Worm (Caenorhabditis elegans) whole organism, young adult: ENCODE results near the gene W10G11.1.

Experiments
- B0019.2 ChIP-seq: fragments of 200-800 bp; sonication (Bioruptor generic); conservative IDR thresholded peaks from 2 replicates; pipeline ENCODE4 v1.3.6; 2022; ENCODE audit warnings: missing genetic modification reagents, missing genetic modification characterization, missing compliant biosample characterization
- B0035.1 ChIP-seq: sonication (generic microtip); optimal IDR thresholded peaks from 2 replicates; lab custom pipeline; 2016; ENCODE audit warnings: missing genetic modification characterization, mild to moderate bottlenecking, missing compliant biosample characterization, missing genotype, missing genetic modification reagents
- F23B12.7 ChIP-seq: sonication (generic microtip); optimal IDR thresholded peaks from 2 replicates; lab custom pipeline; 2017; ENCODE audit warnings: missing genetic modification characterization, mild to moderate bottlenecking, missing compliant biosample characterization, antibody characterized with exemption, moderate library complexity; ENCODE audit not compliant: insufficient read depth
- F37B4.10 ChIP-seq: fragments of 200-800 bp; sonication (Bioruptor generic); IDR thresholded peaks from 2 replicates; pipeline ENCODE4 v1.3.6; 2022; ENCODE audit warnings: missing genetic modification characterization, missing compliant biosample characterization
- F39B2.1 ChIP-seq: fragments of 200-800 bp; sonication (Bioruptor generic); IDR thresholded peaks from 2 replicates; pipeline ENCODE4 v1.3.6; 2022; ENCODE audit warnings: missing genetic modification reagents, missing genetic modification characterization, missing compliant biosample characterization
- F52B5.7 ChIP-seq: sonication (generic microtip); optimal IDR thresholded peaks from 2 replicates; lab custom pipeline; 2016; ENCODE audit warnings: mild to moderate bottlenecking, missing genetic modification characterization, missing compliant biosample characterization
- F57C9.4 ChIP-seq: sonication (generic microtip); optimal IDR thresholded peaks from 2 replicates; lab custom pipeline; 2017; ENCODE audit warnings: mild to moderate bottlenecking, missing genetic modification characterization, missing compliant biosample characterization
- Y79H2A.3 ChIP-seq: fragments of 200-800 bp; sonication (Bioruptor generic); conservative IDR thresholded peaks from 2 replicates; pipeline ENCODE4 v1.3.6; 2022; ENCODE audit warnings: missing genetic modification reagents, missing genetic modification characterization, missing compliant biosample characterization
- ZK185.1 ChIP-seq: sonication (generic microtip); optimal IDR thresholded peaks from 2 replicates; lab custom pipeline; 2016; ENCODE audit warnings: mild to moderate bottlenecking, missing genetic modification characterization, missing compliant biosample characterization; ENCODE audit not compliant: poor library complexity, severe bottlenecking
- akir-1 ChIP-seq: fragments of 200-800 bp; sonication (Bioruptor generic); optimal IDR thresholded peaks from 2 replicates; lab custom pipeline; 2018; ENCODE audit warnings: mild to moderate bottlenecking, missing genetic modification characterization, moderate library complexity, missing compliant biosample characterization
- aptf-3 ChIP-seq: fragments of 200-800 bp; sonication (Bioruptor generic); IDR thresholded peaks from 2 replicates; pipeline ENCODE4 v1.3.6; 2022; ENCODE audit warnings: missing genetic modification characterization, missing compliant biosample characterization
- attf-3 ChIP-seq: fragments of 200-800 bp; sonication (Bioruptor generic); conservative IDR thresholded peaks from 2 replicates; pipeline ENCODE4 v1.3.6; 2022; ENCODE audit warnings: missing genetic modification reagents, missing genetic modification characterization, missing compliant biosample characterization
- attf-5 ChIP-seq: fragments of 200-800 bp; sonication (Bioruptor generic); optimal IDR thresholded peaks from 2 replicates; lab custom pipeline; 2018; ENCODE audit warnings: mild to moderate bottlenecking, missing genetic modification characterization, missing compliant biosample characterization
- ccch-3 ChIP-seq: fragments of 200-800 bp; sonication (Bioruptor generic); optimal IDR thresholded peaks from 2 replicates; lab custom pipeline; 2018; ENCODE audit warnings: mild to moderate bottlenecking, missing genetic modification characterization, missing compliant biosample characterization
- cebp-2 ChIP-seq: fragments of 200-800 bp; sonication (Bioruptor generic); IDR thresholded peaks from 2 replicates; pipeline ENCODE4 v1.3.6; 2022; ENCODE audit warnings: missing genetic modification characterization, missing compliant biosample characterization
- ceh-100 ChIP-seq: fragments of 200-800 bp; sonication (Bioruptor generic); IDR thresholded peaks from 2 replicates; pipeline ENCODE4 v1.3.6; 2022; ENCODE audit warnings: missing genetic modification reagents, missing genetic modification characterization, missing compliant biosample characterization
- chd-7 ChIP-seq: sonication (generic microtip); optimal IDR thresholded peaks from 2 replicates; lab custom pipeline; 2016; ENCODE audit warnings: mild to moderate bottlenecking, missing genetic modification characterization, moderate library complexity, missing compliant biosample characterization
- die-1 ChIP-seq: sonication (generic microtip); optimal IDR thresholded peaks from 2 replicates; lab custom pipeline; 2016; ENCODE audit warnings: missing genotype, mild to moderate bottlenecking, missing genetic modification characterization, missing compliant biosample characterization
- egrh-3 ChIP-seq: fragments of 200-800 bp; sonication (Bioruptor generic); IDR thresholded peaks from 2 replicates; pipeline ENCODE4 v1.3.6; 2022; ENCODE audit warnings: missing genetic modification reagents, missing genetic modification characterization, missing compliant biosample characterization
- ets-4 ChIP-seq: fragments of 200-800 bp; sonication (Bioruptor generic); optimal IDR thresholded peaks from 2 replicates; lab custom pipeline; 2018; ENCODE audit warnings: mild to moderate bottlenecking, missing genetic modification characterization, missing compliant biosample characterization
- fkh-3 ChIP-seq: sonication (generic microtip); optimal IDR thresholded peaks from 2 replicates; lab custom pipeline; 2016; ENCODE audit warnings: mild to moderate bottlenecking, missing genetic modification characterization, missing compliant biosample characterization
- gei-17 ChIP-seq: fragments of 200-800 bp; sonication (Bioruptor generic); optimal IDR thresholded peaks from 2 replicates; lab custom pipeline; 2018; ENCODE audit warnings: mild to moderate bottlenecking, missing genetic modification characterization, missing compliant biosample characterization
- lin-35 ChIP-seq, 3 experiments: fragments of 150-350 bp in 2 of 3; sonication (generic microtip) in 1 of 3; optimal IDR thresholded peaks; 2 replicates each; lab custom pipeline; 2014 to 2018; ENCODE audit warnings: missing biosample characterization in 3 of 3, missing genetic modification characterization in 3 of 3, missing genetic modification reagents in 3 of 3
- lsl-1 ChIP-seq: fragments of 200-800 bp; sonication (Bioruptor generic); optimal IDR thresholded peaks from 2 replicates; lab custom pipeline; 2018; ENCODE audit warnings: mild to moderate bottlenecking, missing genetic modification characterization, moderate library complexity, missing compliant biosample characterization
- mcd-1 ChIP-seq: fragments of 200-800 bp; sonication (Bioruptor generic); IDR thresholded peaks from 2 replicates; pipeline ENCODE4 v1.3.6; 2022; ENCODE audit warnings: missing genetic modification reagents, missing genetic modification characterization, missing compliant biosample characterization
- mes-4 ChIP-seq: sonication (generic microtip); optimal IDR thresholded peaks from 2 replicates; lab custom pipeline; 2016; ENCODE audit warnings: missing genotype, missing genetic modification characterization, missing compliant biosample characterization
- nfya-2 ChIP-seq: fragments of 200-800 bp; sonication (Bioruptor generic); IDR thresholded peaks from 2 replicates; pipeline ENCODE4 v1.3.6; 2022; ENCODE audit warnings: missing genetic modification reagents, missing genetic modification characterization, missing compliant biosample characterization
- nhr-27 ChIP-seq: fragments of 200-800 bp; sonication (Bioruptor generic); optimal IDR thresholded peaks from 2 replicates; lab custom pipeline; 2018; ENCODE audit warnings: mild to moderate bottlenecking, missing genetic modification characterization, moderate library complexity, missing compliant biosample characterization
- sdz-38 ChIP-seq: sonication (generic microtip); optimal IDR thresholded peaks from 2 replicates; lab custom pipeline; 2016; ENCODE audit warnings: missing genotype, missing genetic modification characterization, missing compliant biosample characterization
- snpc-3.4 ChIP-seq: sonication (generic microtip); optimal IDR thresholded peaks from 2 replicates; lab custom pipeline; 2017; ENCODE audit warnings: missing genetic modification characterization, mild to moderate bottlenecking, missing compliant biosample characterization, antibody characterized with exemption, moderate library complexity, missing genotype, missing genetic modification reagents
- snpc-4 ChIP-seq, 5 experiments: fragments of 150-350 bp in 1 of 5; sonication (generic microtip) in 4 of 5; optimal IDR thresholded peaks; 2 replicates each; lab custom pipeline; 2014 to 2018; ENCODE audit warnings: missing genetic modification characterization in 5 of 5, missing biosample characterization in 3 of 5, antibody characterized with exemption in 2 of 5, mild to moderate bottlenecking in 2 of 5, missing compliant biosample characterization in 2 of 5, missing genotype in 2 of 5, moderate library complexity in 2 of 5, missing genetic modification reagents in 1 of 5
- somi-1 ChIP-seq: fragments of 200-800 bp; sonication (Bioruptor generic); optimal IDR thresholded peaks from 2 replicates; lab custom pipeline; 2018; ENCODE audit warnings: mild to moderate bottlenecking, missing genetic modification characterization, missing compliant biosample characterization
- zfh-2 ChIP-seq: fragments of 200-800 bp; sonication (Bioruptor generic); conservative IDR thresholded peaks from 2 replicates; pipeline ENCODE4 v1.3.6; 2022; ENCODE audit warnings: missing genetic modification reagents, missing genetic modification characterization, missing compliant biosample characterization
- ztf-22 ChIP-seq: fragments of 200-800 bp; sonication (Bioruptor generic); optimal IDR thresholded peaks from 2 replicates; lab custom pipeline; 2018; ENCODE audit warnings: mild to moderate bottlenecking, missing genetic modification characterization, moderate library complexity, missing compliant biosample characterization
- ztf-25 ChIP-seq: fragments of 200-800 bp; sonication (Bioruptor generic); IDR thresholded peaks from 2 replicates; pipeline ENCODE4 v1.3.6; 2022; ENCODE audit warnings: missing genetic modification reagents, missing genetic modification characterization, missing compliant biosample characterization
- ztf-3 ChIP-seq: fragments of 200-800 bp; sonication (Bioruptor generic); optimal IDR thresholded peaks from 2 replicates; lab custom pipeline; 2018; ENCODE audit warnings: mild to moderate bottlenecking, missing genetic modification characterization, missing compliant biosample characterization

W10G11.1 gene

ce11 chrII:3546381-3546931 lies 14.0 kb downstream of the W10G11.1 start, which contains the start of gene apd-3 (continued):
- TF ChIP-seq snpc-4 (GFP tag; optimal IDR thresholded peaks at IDR 0.05; lab: Kevin White, UChicago): no peak
- no peak for TF ChIP-seq snpc-4 (tag; optimal IDR thresholded peaks at IDR 0.05; lab: Kevin White, UChicago)
- TF ChIP-seq akir-1 (GFP tag; lab: Kevin White, UChicago): no peak
- no peak for TF ChIP-seq attf-3 (GFP tag; lab: Robert Waterston, UW)
- TF ChIP-seq lsl-1 (GFP tag; lab: Kevin White, UChicago): peak; percentile 98
- TF ChIP-seq ccch-3 (GFP tag; lab: Kevin White, UChicago): no peak
- no peak for TF ChIP-seq F52B5.7 (tag; lab: Kevin White, UChicago)
- no peak for TF ChIP-seq ZK185.1 (tag; lab: Kevin White, UChicago)
- no peak for TF ChIP-seq ceh-100
- TF ChIP-seq F57C9.4 (tag; lab: Kevin White, UChicago): no peak
- no peak for TF ChIP-seq somi-1
- TF ChIP-seq F37B4.10 (GFP tag; lab: Robert Waterston, UW): no peak
- no peak for TF ChIP-seq gei-17 (GFP tag; lab: Kevin White, UChicago)
- TF ChIP-seq ztf-22 (GFP tag; lab: Kevin White, UChicago): no peak
- no peak for TF ChIP-seq nhr-27 (tag; lab: Kevin White, UChicago)
- no peak for TF ChIP-seq lin-35 (GFP tag; optimal IDR thresholded peaks at IDR 0.05; lab: Kevin White, UChicago)
- TF ChIP-seq fkh-3: no peak
- no peak for TF ChIP-seq ets-4 (GFP tag; lab: Kevin White, UChicago)
- TF ChIP-seq mes-4: no peak

ce11 chrII:3540151-3540550 lies 20.3 kb downstream of the W10G11.1 start:
- TF ChIP-seq lin-35 (GFP tag; optimal IDR thresholded peaks at IDR 0.05; lab: Kevin White, UChicago) (no peak), zfh-2 (GFP tag; lab: Robert Waterston, UW) (peak; percentile 69), F23B12.7 (no peak), B0035.1 (tag; lab: Kevin White, UChicago) (no peak), F39B2.1 (GFP tag; lab: Robert Waterston, UW) (no peak), attf-5 (GFP tag; lab: Kevin White, UChicago) (no peak), ets-4 (GFP tag; lab: Kevin White, UChicago) (no peak), snpc-3.4 (tag; lab: Kevin White, UChicago) (no peak), mcd-1 (0 out of 2 replicates have a peak, but pooled peaks have one; percentile 18), chd-7 (tag; lab: Kevin White, UChicago) (no peak), ztf-3 (GFP tag; lab: Kevin White, UChicago) (no peak), nfya-2 (GFP tag; lab: Robert Waterston, UW) (no peak), egrh-3 (peak; percentile 42; the same call in 1 of the 2 replicates), B0019.2 (GFP tag; lab: Robert Waterston, UW) (no peak), aptf-3 (GFP tag; lab: Robert Waterston, UW) (no peak)

ce11 chrII:3528256-3528655 lies 32.2 kb downstream of the W10G11.1 start, which contains the start of gene ncs-6:
Gene ncs-6, minus strand, starts transcription at chrII:3528516.
- TF ChIP-seq cebp-2 (0 out of 2 replicates have a peak, but pooled peaks have one; percentile 53), die-1 (tag; lab: Kevin White, UChicago) (no peak), sdz-38 (tag; lab: Kevin White, UChicago) (no peak), ztf-25 (GFP tag; lab: Robert Waterston, UW) (no peak), Y79H2A.3 (GFP tag; lab: Robert Waterston, UW) (no peak)
- TF ChIP-seq, all 124 proteins: peak for 1
